Worm (Caenorhabditis elegans) whole organism, late embryonic: Measurements from ENCODE around the gene rps-18.

Source experiments
- F13H6.1 ChIP-seq: sonication (generic microtip); optimal IDR thresholded peaks from 2 replicates; lab custom pipeline; 2016; ENCODE audit warnings: missing genetic modification characterization, missing compliant biosample characterization
- K02D7.2 ChIP-seq: sonication (generic microtip); optimal IDR thresholded peaks from 2 replicates; lab custom pipeline; 2017; ENCODE audit warnings: mild to moderate bottlenecking, missing genetic modification characterization, missing compliant biosample characterization
- Y22D7AL.16 ChIP-seq: sonication (generic microtip); optimal IDR thresholded peaks from 2 replicates; lab custom pipeline; 2016; ENCODE audit warnings: missing genetic modification characterization, missing compliant biosample characterization
- ama-1 ChIP-seq: fragments of 150-350 bp; optimal IDR thresholded peaks from 2 replicates; lab custom pipeline; 2014
- ceh-18 ChIP-seq: sonication (generic microtip); optimal IDR thresholded peaks from 2 replicates; lab custom pipeline; 2016; ENCODE audit warnings: missing genetic modification characterization, missing compliant biosample characterization
- ceh-19 ChIP-seq: fragments of 200-800 bp; sonication (Bioruptor generic); optimal IDR thresholded peaks from 2 replicates; lab custom pipeline; 2018; ENCODE audit warnings: mild to moderate bottlenecking, missing genetic modification characterization, missing compliant biosample characterization
- ceh-2 ChIP-seq: sonication (generic microtip); optimal IDR thresholded peaks from 2 replicates; lab custom pipeline; 2016; ENCODE audit warnings: missing genotype, missing genetic modification characterization, missing compliant biosample characterization
- ceh-24 ChIP-seq: sonication (generic microtip); optimal IDR thresholded peaks from 2 replicates; lab custom pipeline; 2016; ENCODE audit warnings: mild to moderate bottlenecking, missing genetic modification characterization, missing compliant biosample characterization
- ceh-30 ChIP-seq: fragments of 150-350 bp; optimal IDR thresholded peaks from 2 replicates; lab custom pipeline; 2014; ENCODE audit warnings: missing biosample characterization, missing genetic modification characterization
- ceh-31 ChIP-seq: sonication (generic microtip); optimal IDR thresholded peaks from 2 replicates; lab custom pipeline; 2016; ENCODE audit warnings: missing genetic modification characterization, missing compliant biosample characterization
- ceh-34 ChIP-seq: sonication (generic microtip); optimal IDR thresholded peaks from 2 replicates; lab custom pipeline; 2016; ENCODE audit warnings: mild to moderate bottlenecking, missing genetic modification characterization, missing compliant biosample characterization
- ceh-45 ChIP-seq: fragments of 200-800 bp; sonication (Bioruptor generic); IDR thresholded peaks from 2 replicates; pipeline ENCODE4 v1.3.6; 2022; ENCODE audit warnings: missing genetic modification reagents, missing genetic modification characterization, missing compliant biosample characterization
- ceh-48 ChIP-seq: sonication (generic microtip); optimal IDR thresholded peaks from 2 replicates; lab custom pipeline; 2016; ENCODE audit warnings: missing genetic modification characterization, inconsistent platforms, missing compliant biosample characterization
- ceh-6 ChIP-seq: fragments of 200-800 bp; sonication (Bioruptor generic); optimal IDR thresholded peaks from 2 replicates; lab custom pipeline; 2018; ENCODE audit warnings: mild to moderate bottlenecking, missing genetic modification characterization, missing compliant biosample characterization
- ceh-9 ChIP-seq: sonication (generic microtip); optimal IDR thresholded peaks from 2 replicates; lab custom pipeline; 2016; ENCODE audit warnings: mild to moderate bottlenecking, missing genetic modification characterization, inconsistent platforms, missing compliant biosample characterization
- che-1 ChIP-seq: sonication (generic microtip); optimal IDR thresholded peaks from 2 replicates; lab custom pipeline; 2016; ENCODE audit warnings: mild to moderate bottlenecking, missing genetic modification characterization, missing compliant biosample characterization
- dmd-4 ChIP-seq: sonication (generic microtip); optimal IDR thresholded peaks from 2 replicates; lab custom pipeline; 2016; ENCODE audit warnings: borderline replicate concordance, missing genetic modification characterization, missing compliant biosample characterization
- elt-4 ChIP-seq: sonication (generic microtip); optimal IDR thresholded peaks from 2 replicates; lab custom pipeline; 2016; ENCODE audit warnings: missing genetic modification characterization, missing compliant biosample characterization
- ets-4 ChIP-seq: sonication (generic microtip); optimal IDR thresholded peaks from 2 replicates; lab custom pipeline; 2016; ENCODE audit warnings: missing genetic modification characterization, missing compliant biosample characterization
- fax-1 ChIP-seq: sonication (generic microtip); optimal IDR thresholded peaks from 2 replicates; lab custom pipeline; 2016; ENCODE audit warnings: missing genotype, missing genetic modification characterization, missing compliant biosample characterization
- fkh-6 ChIP-seq: sonication (generic microtip); optimal IDR thresholded peaks from 2 replicates; lab custom pipeline; 2016; ENCODE audit warnings: missing genetic modification characterization, missing compliant biosample characterization
- gmeb-2 ChIP-seq: sonication (generic microtip); optimal IDR thresholded peaks from 2 replicates; lab custom pipeline; 2016; ENCODE audit warnings: missing genetic modification characterization, inconsistent platforms, missing compliant biosample characterization
- hlh-15 ChIP-seq: sonication (generic microtip); optimal IDR thresholded peaks from 2 replicates; lab custom pipeline; 2016; ENCODE audit warnings: missing genetic modification characterization, missing compliant biosample characterization
- hlh-6 ChIP-seq: sonication (generic microtip); optimal IDR thresholded peaks from 2 replicates; lab custom pipeline; 2016; ENCODE audit warnings: missing genotype, missing genetic modification characterization, missing compliant biosample characterization
- madf-2 ChIP-seq: sonication (generic microtip); optimal IDR thresholded peaks from 2 replicates; lab custom pipeline; 2017; ENCODE audit warnings: missing genetic modification characterization, missing compliant biosample characterization
- mec-3 ChIP-seq: sonication (generic microtip); optimal IDR thresholded peaks from 2 replicates; lab custom pipeline; 2016; ENCODE audit warnings: borderline replicate concordance, missing genetic modification characterization, missing compliant biosample characterization
- nhr-232 ChIP-seq: sonication (generic microtip); optimal IDR thresholded peaks from 2 replicates; lab custom pipeline; 2016; ENCODE audit warnings: missing genetic modification characterization, missing compliant biosample characterization
- pag-3 ChIP-seq: sonication (generic microtip); optimal IDR thresholded peaks from 2 replicates; lab custom pipeline; 2016; ENCODE audit warnings: missing compliant biosample characterization, missing genetic modification characterization, borderline replicate concordance
- pat-9 ChIP-seq: fragments of 200-800 bp; sonication (Bioruptor generic); optimal IDR thresholded peaks from 2 replicates; lab custom pipeline; 2018; ENCODE audit warnings: mild to moderate bottlenecking, missing genetic modification characterization, moderate library complexity, missing compliant biosample characterization
- pha-4 ChIP-seq: fragments of 150-350 bp; optimal IDR thresholded peaks from 2 replicates; lab custom pipeline; 2018; ENCODE audit warnings: missing biosample characterization, missing genetic modification reagents, missing genetic modification characterization
- pqm-1 ChIP-seq: sonication (generic microtip); optimal IDR thresholded peaks from 2 replicates; lab custom pipeline; 2016; ENCODE audit warnings: missing genetic modification characterization, missing compliant biosample characterization
- pros-1 ChIP-seq: fragments of 150-350 bp; optimal IDR thresholded peaks from 2 replicates; lab custom pipeline; 2014; ENCODE audit warnings: missing biosample characterization, missing genetic modification reagents, missing genetic modification characterization
- ref-2 ChIP-seq: sonication (generic microtip); optimal IDR thresholded peaks from 2 replicates; lab custom pipeline; 2016; ENCODE audit warnings: missing genetic modification characterization, missing compliant biosample characterization
- sdc-2 ChIP-seq: sonication (generic microtip); optimal IDR thresholded peaks from 2 replicates; lab custom pipeline; 2016; ENCODE audit warnings: missing genotype, missing genetic modification characterization, missing compliant biosample characterization
- sox-2 ChIP-seq: fragments of 200-800 bp; sonication (Bioruptor generic); IDR thresholded peaks from 2 replicates; pipeline ENCODE4 v1.3.6; 2022; ENCODE audit warnings: missing genetic modification reagents, missing genetic modification characterization, missing compliant biosample characterization
- sox-4 ChIP-seq: sonication (generic microtip); optimal IDR thresholded peaks from 2 replicates; lab custom pipeline; 2017; ENCODE audit warnings: mild to moderate bottlenecking, missing genetic modification characterization, inconsistent platforms, missing compliant biosample characterization
- tbx-2 ChIP-seq: sonication (generic microtip); optimal IDR thresholded peaks from 2 replicates; lab custom pipeline; 2016; ENCODE audit warnings: missing genetic modification characterization, missing compliant biosample characterization
- ttx-3 ChIP-seq: sonication (generic microtip); optimal IDR thresholded peaks from 2 replicates; lab custom pipeline; 2016; ENCODE audit warnings: missing genetic modification reagents, missing genetic modification characterization, missing compliant biosample characterization
- unc-42 ChIP-seq: sonication (generic microtip); optimal IDR thresholded peaks from 2 replicates; lab custom pipeline; 2016; ENCODE audit warnings: missing genotype, missing genetic modification characterization, missing compliant biosample characterization
- unc-55 ChIP-seq: sonication (generic microtip); optimal IDR thresholded peaks from 2 replicates; lab custom pipeline; 2017; ENCODE audit warnings: missing biosample characterization, missing genetic modification reagents, missing genetic modification characterization
- ztf-16 ChIP-seq: sonication (generic microtip); optimal IDR thresholded peaks from 2 replicates; lab custom pipeline; 2017; ENCODE audit warnings: missing genetic modification characterization, missing compliant biosample characterization

rps-18 gene

DNA sequence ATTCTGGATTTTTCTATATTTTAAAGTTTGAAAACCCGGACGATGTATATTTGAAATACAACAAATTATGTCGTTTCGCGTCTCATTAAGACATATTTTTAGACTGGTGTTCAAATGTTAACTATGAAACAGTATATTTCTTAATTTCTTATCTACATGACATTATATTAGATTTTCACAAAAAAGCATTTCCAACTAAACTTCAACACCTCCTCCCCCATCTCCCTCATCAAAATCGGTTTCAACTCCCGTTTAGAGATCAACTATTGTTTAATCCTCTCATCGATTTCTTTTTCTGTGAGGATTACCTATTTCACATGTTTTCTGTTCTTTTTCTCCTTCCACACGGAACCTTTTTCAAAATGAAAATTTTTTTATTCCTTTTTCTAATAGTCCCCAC lies 36.7 kb downstream of the rps-18 start, which contains the start of gene Y57G11C.38:
Gene Y57G11C.38, plus strand, starts transcription at position 301 of the 400 bp plus-strand sequence.
- TF ChIP-seq unc-55 (GFP tag; lab: Kevin White, UChicago), result no peak
- TF ChIP-seq pag-3 (tag; lab: Kevin White, UChicago), result no peak
- TF ChIP-seq ceh-48 (tag; lab: Kevin White, UChicago), result no peak
- no peak for TF ChIP-seq gmeb-2 (tag; lab: Kevin White, UChicago)
- no peak for TF ChIP-seq sox-2 (GFP tag; lab: Robert Waterston, UW)
- no peak for TF ChIP-seq hlh-6 (tag; lab: Kevin White, UChicago)
- no peak for TF ChIP-seq ttx-3
- no peak for TF ChIP-seq Y22D7AL.16 (tag; lab: Kevin White, UChicago)
- TF ChIP-seq fax-1 (tag; lab: Kevin White, UChicago), result no peak
- no peak for TF ChIP-seq F13H6.1
- no peak for TF ChIP-seq ref-2
- no peak for TF ChIP-seq K02D7.2
- no peak for TF ChIP-seq ceh-18 (tag; lab: Kevin White, UChicago)
- no peak for TF ChIP-seq unc-42 (tag; lab: Kevin White, UChicago)
- TF ChIP-seq tbx-2, result no peak
- TF ChIP-seq mec-3 (tag; lab: Kevin White, UChicago), result no peak
- TF ChIP-seq, all 69 proteins: peak for 0

ce11 chrIV:14863772-14864171 lies 38.3 kb downstream of the rps-18 start:
- TF ChIP-seq nhr-232 (tag; lab: Kevin White, UChicago) (no peak), ets-4 (no peak), pqm-1 (no peak)
- TF ChIP-seq, all 69 proteins: peak for 0

DNA sequence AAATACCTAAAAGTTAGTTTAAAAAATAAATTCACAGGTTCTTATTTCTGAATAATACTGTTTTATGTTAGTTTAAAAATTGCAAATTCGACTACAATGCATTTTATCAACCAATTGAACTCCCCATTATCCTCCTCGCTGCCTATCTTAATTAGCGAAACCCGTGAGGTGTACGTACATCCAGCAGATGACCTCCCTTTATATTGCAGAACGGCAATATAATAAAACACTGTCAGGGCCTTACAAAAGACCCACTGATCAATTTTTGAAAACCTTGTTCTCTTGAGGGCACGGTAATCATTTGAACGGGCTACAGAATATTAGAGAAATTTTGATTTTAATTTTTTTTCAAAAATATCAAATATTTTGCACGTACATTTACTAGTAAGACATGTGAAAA lies 39.0 kb downstream of the rps-18 start:
- TF ChIP-seq mec-3 (tag; lab: Kevin White, UChicago), result no peak
- no peak for TF ChIP-seq sox-4 (tag; lab: Kevin White, UChicago)
- no peak for TF ChIP-seq dmd-4 (tag; lab: Kevin White, UChicago)
- no peak for TF ChIP-seq ceh-6 (GFP tag; lab: Kevin White, UChicago)
- TF ChIP-seq che-1 (tag; lab: Kevin White, UChicago), result no peak
- no peak for TF ChIP-seq ets-4
- TF ChIP-seq fkh-6 (tag; lab: Kevin White, UChicago), result no peak
- no peak for TF ChIP-seq hlh-15 (tag; lab: Kevin White, UChicago)
- no peak for TF ChIP-seq ceh-45 (GFP tag; lab: Robert Waterston, UW)
- TF ChIP-seq ceh-18 (tag; lab: Kevin White, UChicago), result no peak
- no peak for TF ChIP-seq elt-4 (tag; lab: Kevin White, UChicago)
- no peak for TF ChIP-seq ceh-19 (GFP tag; lab: Kevin White, UChicago)
- TF ChIP-seq ama-1, result no peak
- no peak for TF ChIP-seq ceh-9
- no peak for TF ChIP-seq nhr-232 (tag; lab: Kevin White, UChicago)

DNA sequence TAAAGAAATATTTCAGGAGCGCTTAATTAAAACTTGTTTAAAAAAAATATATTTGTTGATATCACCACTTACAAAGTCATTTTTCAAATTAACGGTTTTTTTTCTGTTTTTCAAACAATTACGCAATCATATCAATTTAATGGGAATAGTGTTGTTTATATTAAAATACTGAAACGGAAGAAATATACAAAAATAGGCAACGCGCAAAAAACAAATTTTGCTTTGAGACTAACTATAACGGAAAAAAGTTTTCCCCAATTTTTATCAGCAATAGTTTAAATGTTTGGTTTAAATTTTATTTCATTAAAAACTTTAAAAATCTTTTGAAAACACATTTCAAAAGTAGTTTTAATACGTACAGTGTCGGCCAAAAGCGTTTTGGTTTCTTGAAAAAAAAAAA lies 43.1 kb downstream of the rps-18 start:
- TF ChIP-seq ceh-31 (tag; lab: Kevin White, UChicago) (no peak), ceh-2 (no peak), madf-2 (tag; lab: Kevin White, UChicago) (no peak), pat-9 (tag; lab: Kevin White, UChicago) (no peak), sdc-2 (tag; lab: Kevin White, UChicago) (no peak), ceh-30 (tag; lab: Kevin White, UChicago) (no peak), ceh-34 (tag; lab: Kevin White, UChicago) (no peak), pros-1 (tag; lab: Kevin White, UChicago) (no peak), fkh-6 (tag; lab: Kevin White, UChicago) (no peak), pag-3 (tag; lab: Kevin White, UChicago) (no peak), F13H6.1 (no peak), elt-4 (tag; lab: Kevin White, UChicago) (no peak), nhr-232 (tag; lab: Kevin White, UChicago) (no peak), Y22D7AL.16 (tag; lab: Kevin White, UChicago) (no peak), ztf-16 (tag; lab: Kevin White, UChicago) (no peak), pha-4 (tag; lab: Kevin White, UChicago) (no peak), K02D7.2 (no peak), ceh-24 (no peak)
- TF ChIP-seq, all 69 proteins: peak for 0
